Fruit fly (Drosophila melanogaster) whole organism, embryonic: ENCODE measurements around the gene CG15431.
A peak's percentile ranks its signal among the peaks of the same experiment; 100 is the strongest.

Experiments used
- Abd-B ChIP-seq: fragments of 200-800 bp; sonication (Bioruptor generic); optimal IDR thresholded peaks from 2 replicates; lab custom pipeline; 2018; ENCODE audit warnings: missing biosample characterization, mild to moderate bottlenecking, missing genetic modification characterization, moderate library complexity
- Antp ChIP-seq: fragments of 200-800 bp; sonication (Bioruptor generic); optimal IDR thresholded peaks from 3 replicates; lab custom pipeline; 2016; ENCODE audit warnings: missing biosample characterization, missing genetic modification characterization
- Awh ChIP-seq: fragments of 200-800 bp; sonication (Bioruptor generic); IDR thresholded peaks from 2 replicates; pipeline ENCODE4, ENCODE4 v1.3.6; 2022; ENCODE audit warnings: missing biosample characterization, missing genetic modification characterization
- CG10959 ChIP-seq: fragments of 200-800 bp; sonication (Bioruptor generic); IDR thresholded peaks from 2 replicates; pipeline ENCODE4 v1.3.6; 2022; ENCODE audit warnings: missing biosample characterization, missing genetic modification characterization
- CG11504 ChIP-seq: fragments of 200-800 bp; sonication (Bioruptor generic); optimal IDR thresholded peaks from 3 replicates; lab custom pipeline; 2019; ENCODE audit warnings: missing biosample characterization, mild to moderate bottlenecking, missing genetic modification characterization, moderate library complexity
- CG12155 ChIP-seq: fragments of 200-800 bp; sonication (Bioruptor generic); optimal IDR thresholded peaks from 3 replicates; lab custom pipeline; 2016; ENCODE audit warnings: missing biosample characterization, missing genetic modification characterization
- CG12659 ChIP-seq: fragments of 200-800 bp; sonication (Bioruptor generic); optimal IDR thresholded peaks from 3 replicates; lab custom pipeline; 2017; ENCODE audit warnings: mild to moderate bottlenecking, missing biosample characterization, missing genetic modification reagents, missing genetic modification characterization
- CG13894 ChIP-seq: fragments of 200-800 bp; sonication (Bioruptor generic); optimal IDR thresholded peaks from 3 replicates; lab custom pipeline; 2018; ENCODE audit warnings: missing biosample characterization, mild to moderate bottlenecking, missing genetic modification characterization, moderate library complexity
- CG14050 ChIP-seq: fragments of 200-800 bp; sonication (Bioruptor generic); IDR thresholded peaks from 3 replicates; pipeline ENCODE4 v1.3.6; 2022; ENCODE audit warnings: missing biosample characterization, missing genetic modification characterization
- CG17612 ChIP-seq: fragments of 200-800 bp; sonication (Bioruptor generic); IDR thresholded peaks from 2 replicates; pipeline ENCODE4 v1.3.6; 2022; ENCODE audit warnings: missing biosample characterization, missing genetic modification characterization
- CG2116 ChIP-seq: fragments of 200-800 bp; sonication (Bioruptor generic); optimal IDR thresholded peaks from 3 replicates; lab custom pipeline; 2018; ENCODE audit warnings: missing biosample characterization, mild to moderate bottlenecking, missing genetic modification characterization
- CG33557 ChIP-seq: fragments of 200-800 bp; sonication (Bioruptor generic); optimal IDR thresholded peaks from 2 replicates; lab custom pipeline; 2019; ENCODE audit warnings: missing biosample characterization, mild to moderate bottlenecking, missing genetic modification characterization, moderate library complexity
- CG34224 ChIP-seq: fragments of 200-800 bp; sonication (Bioruptor generic); IDR thresholded peaks from 3 replicates; pipeline ENCODE4 v1.3.6; 2022; ENCODE audit warnings: missing biosample characterization, missing genetic modification characterization; ENCODE audit not compliant: partially characterized antibody
- CG4617 ChIP-seq: fragments of 200-800 bp; sonication (Bioruptor generic); optimal IDR thresholded peaks from 3 replicates; lab custom pipeline; 2016; ENCODE audit warnings: missing biosample characterization, missing genetic modification characterization, borderline replicate concordance
- CG7357 ChIP-seq: fragments of 200-800 bp; sonication (Bioruptor generic); IDR thresholded peaks from 3 replicates; pipeline ENCODE4 v1.3.6; 2022; ENCODE audit warnings: missing biosample characterization, missing genetic modification characterization
- CG7963 ChIP-seq: fragments of 200-800 bp; sonication (Bioruptor generic); IDR thresholded peaks from 3 replicates; pipeline ENCODE4 v1.3.6; 2022; ENCODE audit warnings: missing biosample characterization, missing genetic modification characterization; ENCODE audit not compliant: partially characterized antibody
- CG7987 ChIP-seq: fragments of 200-800 bp; sonication (Bioruptor generic); optimal IDR thresholded peaks from 2 replicates; lab custom pipeline; 2018; ENCODE audit warnings: missing biosample characterization, mild to moderate bottlenecking, missing genetic modification characterization, moderate library complexity
- D19A ChIP-seq: fragments of 200-800 bp; optimal IDR thresholded peaks from 3 replicates; lab custom pipeline; 2019; ENCODE audit warnings: missing biosample characterization, mild to moderate bottlenecking, missing genetic modification characterization, moderate library complexity
- Dll ChIP-seq: fragments of 200-800 bp; sonication (Bioruptor generic); IDR thresholded peaks from 4 replicates; pipeline ENCODE4 v1.3.6; 2022; ENCODE audit warnings: missing biosample characterization, missing genetic modification characterization; ENCODE audit not compliant: partially characterized antibody
- ERR ChIP-seq: fragments of 200-800 bp; sonication (Bioruptor generic); optimal IDR thresholded peaks from 2 replicates; lab custom pipeline; 2016; ENCODE audit warnings: missing biosample characterization, missing genetic modification characterization
- Ets65A ChIP-seq: fragments of 200-800 bp; sonication (Bioruptor generic); peaks from one replicate; lab custom pipeline; 2016; ENCODE audit warnings: missing biosample characterization, missing genetic modification characterization
- Fer2 ChIP-seq: fragments of 200-800 bp; sonication (Bioruptor generic); optimal IDR thresholded peaks from 2 replicates; lab custom pipeline; 2018; ENCODE audit warnings: missing biosample characterization, mild to moderate bottlenecking, missing genetic modification characterization, moderate library complexity
- GATAe ChIP-seq: fragments of 200-800 bp; sonication (Bioruptor generic); conservative IDR thresholded peaks from 2 replicates; pipeline ENCODE4 v1.3.6; 2022; ENCODE audit warnings: missing biosample characterization, missing genetic modification characterization
- Hand ChIP-seq: fragments of 200-800 bp; sonication (Bioruptor generic); optimal IDR thresholded peaks from 2 replicates; lab custom pipeline; 2017; ENCODE audit warnings: mild to moderate bottlenecking, missing biosample characterization, missing genetic modification reagents, missing genetic modification characterization
- Hr51 ChIP-seq, 2 experiments: fragments of 200-800 bp; sonication (Bioruptor generic); optimal IDR thresholded peaks; 2 replicates in 1 of 2; 3 replicates in 1 of 2; lab custom pipeline; 2016 to 2018; ENCODE audit warnings: missing biosample characterization in 2 of 2, missing genetic modification characterization in 2 of 2, mild to moderate bottlenecking in 1 of 2, moderate library complexity in 1 of 2
- Hr78 ChIP-seq, 2 experiments: fragments of 200-800 bp in 1 of 2; fragments of >200 bp in 1 of 2; sonication (Bioruptor generic) in 1 of 2; optimal IDR thresholded peaks; 2 replicates each; lab custom pipeline; 2017 to 2019; ENCODE audit warnings: missing biosample characterization in 2 of 2, missing genetic modification characterization in 2 of 2, mild to moderate bottlenecking in 1 of 2, moderate library complexity in 1 of 2
- Hsf ChIP-seq: fragments of 200-800 bp; sonication (Bioruptor generic); optimal IDR thresholded peaks from 3 replicates; lab custom pipeline; 2016; ENCODE audit warnings: missing biosample characterization, missing genetic modification characterization
- Scr ChIP-seq: fragments of 200-800 bp; sonication (Bioruptor generic); IDR thresholded peaks from 2 replicates; pipeline ENCODE4 v1.3.6; 2022; ENCODE audit warnings: missing biosample characterization, missing genetic modification characterization; ENCODE audit not compliant: partially characterized antibody
- Side ChIP-seq: fragments of 200-800 bp; sonication (Bioruptor generic); optimal IDR thresholded peaks from 2 replicates; lab custom pipeline; 2016; ENCODE audit warnings: missing biosample characterization, missing genetic modification characterization
- Six4 ChIP-seq: fragments of 200-800 bp; sonication (Bioruptor generic); optimal IDR thresholded peaks from 2 replicates; lab custom pipeline; 2016; ENCODE audit warnings: missing biosample characterization, missing genetic modification characterization
- Sry-β ChIP-seq: fragments of 200-800 bp; sonication (Bioruptor generic); optimal IDR thresholded peaks from 2 replicates; lab custom pipeline; 2018; ENCODE audit warnings: missing biosample characterization, mild to moderate bottlenecking, missing genetic modification characterization, moderate library complexity
- Sry-δ ChIP-seq: fragments of 200-800 bp; sonication (Bioruptor generic); optimal IDR thresholded peaks from 2 replicates; lab custom pipeline; 2016; ENCODE audit warnings: missing biosample characterization, missing genetic modification characterization
- Taf1 ChIP-seq: fragments of 200-800 bp; sonication (Bioruptor generic); IDR thresholded peaks from 2 replicates; pipeline ENCODE4 v1.3.6; 2022; ENCODE audit warnings: missing biosample characterization, missing genetic modification characterization
- al ChIP-seq: fragments of 200-800 bp; sonication (Bioruptor generic); IDR thresholded peaks from 2 replicates; pipeline ENCODE4 v1.3.6; 2022; ENCODE audit warnings: missing biosample characterization, missing genetic modification characterization
- ara ChIP-seq: fragments of 200-800 bp; sonication (Bioruptor generic); IDR thresholded peaks from 2 replicates; pipeline ENCODE4 v1.3.6; 2022; ENCODE audit warnings: missing biosample characterization, missing genetic modification characterization
- btn ChIP-seq: fragments of 200-800 bp; sonication (Bioruptor generic); optimal IDR thresholded peaks from 2 replicates; lab custom pipeline; 2016; ENCODE audit warnings: missing biosample characterization, missing genetic modification characterization
- chinmo ChIP-seq: fragments of 200-800 bp; sonication (Bioruptor generic); IDR thresholded peaks from 4 replicates; pipeline ENCODE4 v1.3.6; 2022; ENCODE audit warnings: missing biosample characterization, missing genetic modification characterization; ENCODE audit not compliant: partially characterized antibody
- fu2 ChIP-seq: fragments of 200-800 bp; sonication (Bioruptor generic); optimal IDR thresholded peaks from 2 replicates; lab custom pipeline; 2016; ENCODE audit warnings: missing biosample characterization, missing genetic modification characterization
- hbn ChIP-seq: fragments of 200-800 bp; sonication (Bioruptor generic); IDR thresholded peaks from 2 replicates; pipeline ENCODE4 v1.3.6; 2022; ENCODE audit warnings: missing biosample characterization, missing genetic modification characterization; ENCODE audit not compliant: partially characterized antibody
- jing ChIP-seq: fragments of 200-800 bp; sonication (Bioruptor generic); optimal IDR thresholded peaks from 2 replicates; lab custom pipeline; 2018; ENCODE audit warnings: missing biosample characterization, mild to moderate bottlenecking, missing genetic modification characterization
- phol ChIP-seq: fragments of 200-800 bp; sonication (Bioruptor generic); optimal IDR thresholded peaks from 3 replicates; lab custom pipeline; 2018; ENCODE audit warnings: missing biosample characterization, mild to moderate bottlenecking, missing genetic modification characterization, moderate library complexity
- sd ChIP-seq: fragments of 200-800 bp; sonication (Bioruptor generic); optimal IDR thresholded peaks from 3 replicates; lab custom pipeline; 2018; ENCODE audit warnings: missing biosample characterization, mild to moderate bottlenecking, missing genetic modification characterization, moderate library complexity
- slou ChIP-seq: fragments of 200-800 bp; sonication (Bioruptor generic); optimal IDR thresholded peaks from 3 replicates; lab custom pipeline; 2016; ENCODE audit warnings: missing biosample characterization, missing genetic modification characterization
- sr ChIP-seq: fragments of 200-800 bp; sonication (Bioruptor generic); IDR thresholded peaks from 3 replicates; pipeline ENCODE4 v1.3.6; 2022; ENCODE audit warnings: missing biosample characterization, missing genetic modification characterization
- stc ChIP-seq: fragments of 200-800 bp; sonication (Bioruptor generic); IDR thresholded peaks from 2 replicates; pipeline ENCODE4 v1.3.6; 2022; ENCODE audit warnings: missing biosample characterization, missing genetic modification characterization
- tna ChIP-seq: fragments of 200-800 bp; sonication (Bioruptor generic); IDR thresholded peaks from 2 replicates; pipeline ENCODE4 v1.3.6; 2022; ENCODE audit warnings: missing biosample characterization, missing genetic modification characterization; ENCODE audit not compliant: partially characterized antibody
- toy ChIP-seq: fragments of 200-800 bp; sonication (Bioruptor generic); IDR thresholded peaks from 2 replicates; pipeline ENCODE4 v1.3.6; 2022; ENCODE audit warnings: missing biosample characterization, missing genetic modification characterization
- vfl ChIP-seq: fragments of 200-800 bp; sonication (Bioruptor generic); optimal IDR thresholded peaks from 2 replicates; lab custom pipeline; 2016; ENCODE audit warnings: missing biosample characterization, missing genetic modification characterization
- vnd ChIP-seq: fragments of 200-800 bp; sonication (Bioruptor generic); IDR thresholded peaks from 3 replicates; pipeline ENCODE4 v1.3.6; 2022; ENCODE audit warnings: missing biosample characterization, missing genetic modification characterization; ENCODE audit not compliant: partially characterized antibody
- zfh1 ChIP-seq: fragments of 200-800 bp; sonication (Bioruptor generic); IDR thresholded peaks from 3 replicates; pipeline ENCODE4 v1.3.6; 2022; ENCODE audit warnings: missing biosample characterization, missing genetic modification characterization

CG15431 gene

DNA sequence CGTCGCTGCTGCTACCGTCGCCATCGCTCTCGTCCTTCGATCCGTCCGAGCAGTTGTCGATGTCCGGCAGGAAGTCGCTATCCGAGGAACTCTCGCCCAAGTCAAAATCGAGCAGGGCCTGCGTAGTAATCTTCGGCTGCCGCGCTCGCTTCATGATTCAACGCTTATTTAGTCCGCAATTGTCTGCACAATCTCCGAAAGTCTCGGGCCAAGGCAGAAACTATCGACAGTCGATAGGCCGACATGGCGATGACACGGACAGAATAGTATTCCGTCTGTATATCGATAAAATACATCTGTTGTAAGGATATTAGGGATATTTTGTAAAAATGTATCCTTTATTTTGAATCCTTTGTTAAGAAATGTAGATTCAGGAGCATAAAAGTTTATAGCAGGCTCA is 11.7 kb upstream of the CG15431 start, which contains the start of gene CG15439 (continued):
- TF ChIP-seq Hr78 (GFP tag; optimal IDR thresholded peaks at IDR 0.05; lab: Kevin White, UChicago) = no peak
- no peak for TF ChIP-seq slou (GFP tag; lab: Kevin White, UChicago)
- no peak for TF ChIP-seq Taf1 (GFP tag; lab: Robert Waterston, UW)
- TF ChIP-seq CG12155 (GFP tag; lab: Kevin White, UChicago) = no peak
- no peak for TF ChIP-seq CG17612
- no peak for TF ChIP-seq CG33557 (GFP tag; lab: Kevin White, UChicago)
- no peak for TF ChIP-seq Ets65A
- no peak for TF ChIP-seq Antp (GFP tag; lab: Kevin White, UChicago)
- peak; percentile 79 for TF ChIP-seq Dll (GFP tag; lab: Robert Waterston, UW)
- peak; percentile 43 for TF ChIP-seq Sry-δ (GFP tag; lab: Kevin White, UChicago)
- TF ChIP-seq Sry-β (GFP tag; lab: Kevin White, UChicago) = no peak
- peak; percentile 17 for TF ChIP-seq phol (tag; lab: Kevin White, UChicago)
- TF ChIP-seq vnd (GFP tag; lab: Robert Waterston, UW) = peak; percentile 72
- TF ChIP-seq CG13894 = no peak
- no peak for TF ChIP-seq ERR (GFP tag; lab: Kevin White, UChicago)
- TF ChIP-seq GATAe (GFP tag; lab: Robert Waterston, UW) = no peak
- TF ChIP-seq CG10959 (GFP tag; lab: Robert Waterston, UW) = no peak
- TF ChIP-seq CG7987 (GFP tag; lab: Kevin White, UChicago) = no peak
- peak; percentile 55 for TF ChIP-seq CG4617 (GFP tag; lab: Kevin White, UChicago)
- TF ChIP-seq Abd-B (GFP tag; lab: Kevin White, UChicago) = no peak
- TF ChIP-seq Scr (GFP tag; lab: Robert Waterston, UW) = peak; percentile 76
- TF ChIP-seq CG34224 (GFP tag; lab: Robert Waterston, UW) = peak; percentile 86
- TF ChIP-seq hbn (GFP tag; lab: Robert Waterston, UW) = peak; percentile 62; the same call in 1 of the 2 replicates
- TF ChIP-seq Hsf (GFP tag; lab: Kevin White, UChicago) = no peak
- TF ChIP-seq tna (GFP tag; lab: Robert Waterston, UW) = peak; percentile 83
- TF ChIP-seq Fer2 (tag; lab: Kevin White, UChicago) = no peak
- no peak for TF ChIP-seq stc (GFP tag; lab: Robert Waterston, UW)
- TF ChIP-seq toy (GFP tag; lab: Robert Waterston, UW) = no peak
- TF ChIP-seq chinmo (GFP tag; lab: Robert Waterston, UW) = no peak
- no peak for TF ChIP-seq CG12659 (GFP tag; lab: Kevin White, UChicago)
- no peak for TF ChIP-seq CG14050
- peak; percentile 55; the same call in 2 of the 3 replicates for TF ChIP-seq CG7963
- no peak for TF ChIP-seq CG11504 (tag; lab: Kevin White, UChicago)
- TF ChIP-seq ara (GFP tag; lab: Robert Waterston, UW) = no peak
- no peak for TF ChIP-seq Awh
- TF ChIP-seq Hand (GFP tag; lab: Kevin White, UChicago) = no peak
- no peak for TF ChIP-seq sd
- no peak for TF ChIP-seq btn (GFP tag; lab: Kevin White, UChicago)
- TF ChIP-seq CG2116 (GFP tag; lab: Kevin White, UChicago) = peak; percentile 86
- no peak for TF ChIP-seq Side (GFP tag; lab: Kevin White, UChicago)
- TF ChIP-seq al (GFP tag; lab: Robert Waterston, UW) = no peak
- no peak for TF ChIP-seq Six4
- no peak for TF ChIP-seq Hr51 (GFP tag; optimal IDR thresholded peaks at IDR 0.05; lab: Kevin White, UChicago)
- TF ChIP-seq zfh1 (GFP tag; lab: Robert Waterston, UW) = no peak
- TF ChIP-seq fu2 = no peak
- no peak for TF ChIP-seq sr (GFP tag; lab: Robert Waterston, UW)
- no peak for TF ChIP-seq CG7357 (GFP tag; lab: Robert Waterston, UW)
- TF ChIP-seq jing = no peak
- no peak for TF ChIP-seq vfl (GFP tag; lab: Kevin White, UChicago)
- no peak for TF ChIP-seq D19A (tag; lab: Kevin White, UChicago)
